Worm (Caenorhabditis elegans) whole organism, L1 larva: Measurements from ENCODE around the gene snpn-1.
A peak's percentile ranks its signal among the peaks of the same experiment; 100 is the strongest.

Experiments
- C16A3.4 ChIP-seq: fragments of 150-350 bp; optimal IDR thresholded peaks from 2 replicates; lab custom pipeline; 2014; ENCODE audit warnings: missing biosample characterization, missing genetic modification characterization
- C34B4.2 ChIP-seq: sonication (generic microtip); optimal IDR thresholded peaks from 2 replicates; lab custom pipeline; 2017; ENCODE audit warnings: mild to moderate bottlenecking, missing genetic modification characterization, missing compliant biosample characterization
- F16B12.6 ChIP-seq: fragments of 150-350 bp; optimal IDR thresholded peaks from 2 replicates; lab custom pipeline; 2014; ENCODE audit warnings: missing biosample characterization, missing genetic modification characterization
- Y116A8C.19 ChIP-seq: sonication (generic microtip); optimal IDR thresholded peaks from 2 replicates; lab custom pipeline; 2016; ENCODE audit warnings: missing compliant biosample characterization, missing genetic modification characterization, borderline replicate concordance
- alr-1 ChIP-seq: fragments of 200-800 bp; sonication (Bioruptor generic); optimal IDR thresholded peaks from 2 replicates; lab custom pipeline; 2018; ENCODE audit warnings: borderline replicate concordance, mild to moderate bottlenecking, missing genetic modification characterization, missing compliant biosample characterization
- aly-2 ChIP-seq: fragments of 150-350 bp; optimal IDR thresholded peaks from 2 replicates; lab custom pipeline; 2014; ENCODE audit warnings: missing biosample characterization, missing genetic modification characterization
- blmp-1 ChIP-seq: fragments of 150-350 bp; optimal IDR thresholded peaks from 2 replicates; lab custom pipeline; 2014; ENCODE audit warnings: missing biosample characterization, missing genetic modification characterization
- ceh-82 ChIP-seq, 3 experiments: fragments of 150-350 bp in 1 of 3; sonication (generic microtip) in 2 of 3; optimal IDR thresholded peaks; 2 replicates each; lab custom pipeline; 2014 to 2017; ENCODE audit warnings: missing biosample characterization in 3 of 3, missing genetic modification characterization in 3 of 3
- ceh-90 ChIP-seq: sonication (generic microtip); optimal IDR thresholded peaks from 2 replicates; lab custom pipeline; 2016; ENCODE audit warnings: missing genetic modification characterization, missing compliant biosample characterization
- ces-1 ChIP-seq: fragments of 150-350 bp; optimal IDR thresholded peaks from 2 replicates; lab custom pipeline; 2014; ENCODE audit warnings: missing biosample characterization, missing genetic modification reagents, missing genetic modification characterization
- efl-1 ChIP-seq, 4 experiments: fragments of 150-350 bp; optimal IDR thresholded peaks in 3 of 4; peaks in 1 of 4; 1 replicate in 1 of 4; 2 replicates in 3 of 4; lab custom pipeline; 2014; ENCODE audit warnings: missing biosample characterization in 2 of 4, missing genetic modification characterization in 2 of 4, missing genetic modification reagents in 2 of 4
- efl-3 ChIP-seq: fragments of 200-800 bp; sonication (Bioruptor generic); optimal IDR thresholded peaks from 2 replicates; lab custom pipeline; 2018; ENCODE audit warnings: mild to moderate bottlenecking, missing genetic modification characterization, missing compliant biosample characterization
- elt-2 ChIP-seq: sonication (generic microtip); optimal IDR thresholded peaks from 2 replicates; lab custom pipeline; 2016; ENCODE audit warnings: missing genetic modification characterization, mild to moderate bottlenecking, inconsistent platforms, missing compliant biosample characterization, missing genetic modification reagents
- fkh-8 ChIP-seq: sonication (generic microtip); optimal IDR thresholded peaks from 2 replicates; lab custom pipeline; 2016; ENCODE audit warnings: mild to moderate bottlenecking, missing genetic modification characterization, missing compliant biosample characterization
- fos-1 ChIP-seq: fragments of 150-350 bp; optimal IDR thresholded peaks from 2 replicates; lab custom pipeline; 2014; ENCODE audit warnings: missing biosample characterization, missing genetic modification characterization
- grh-1 ChIP-seq: fragments of 200-800 bp; sonication (Bioruptor generic); IDR thresholded peaks from 2 replicates; pipeline ENCODE4 v1.3.6; 2022; ENCODE audit warnings: missing genetic modification reagents, missing genetic modification characterization, missing compliant biosample characterization
- hlh-4 ChIP-seq: sonication (generic microtip); optimal IDR thresholded peaks from 2 replicates; lab custom pipeline; 2016; ENCODE audit warnings: mild to moderate bottlenecking, missing genetic modification characterization, missing compliant biosample characterization
- hpl-2 ChIP-seq: fragments of 150-350 bp; optimal IDR thresholded peaks from 2 replicates; lab custom pipeline; 2014; ENCODE audit warnings: missing biosample characterization, missing genetic modification reagents, missing genetic modification characterization
- irx-1 ChIP-seq: sonication (generic microtip); optimal IDR thresholded peaks from 2 replicates; lab custom pipeline; 2016; ENCODE audit warnings: missing genetic modification characterization, missing compliant biosample characterization
- isw-1 ChIP-seq: fragments of 200-800 bp; sonication (Bioruptor generic); IDR thresholded peaks from 2 replicates; pipeline ENCODE4 v1.3.6; 2022; ENCODE audit warnings: missing genetic modification characterization, missing compliant biosample characterization
- lin-14 ChIP-seq: fragments of 200-800 bp; sonication (Bioruptor generic); optimal IDR thresholded peaks from 2 replicates; lab custom pipeline; 2018; ENCODE audit warnings: mild to moderate bottlenecking, missing genetic modification characterization, moderate library complexity, missing compliant biosample characterization
- lin-39 ChIP-seq: fragments of 150-350 bp; optimal IDR thresholded peaks from 2 replicates; lab custom pipeline; 2014; ENCODE audit warnings: missing biosample characterization, missing genetic modification reagents, missing genetic modification characterization
- lir-3 ChIP-seq: sonication (generic microtip); optimal IDR thresholded peaks from 2 replicates; lab custom pipeline; 2016; ENCODE audit warnings: mild to moderate bottlenecking, missing genetic modification characterization, moderate library complexity, missing compliant biosample characterization; ENCODE audit not compliant: poor library complexity
- lsy-2 ChIP-seq, 2 experiments: fragments of 150-350 bp; optimal IDR thresholded peaks; 2 replicates each; lab custom pipeline; 2014; ENCODE audit warnings: missing biosample characterization in 2 of 2, missing genetic modification characterization in 2 of 2
- mab-9 ChIP-seq: fragments of 200-800 bp; sonication (Bioruptor generic); IDR thresholded peaks from 2 replicates; pipeline ENCODE4 v1.3.6; 2022; ENCODE audit warnings: missing genetic modification reagents, missing genetic modification characterization, missing compliant biosample characterization
- mep-1 ChIP-seq: fragments of 150-350 bp; optimal IDR thresholded peaks from 2 replicates; lab custom pipeline; 2014; ENCODE audit warnings: missing biosample characterization, missing genetic modification characterization
- nhr-11 ChIP-seq: fragments of 150-350 bp; optimal IDR thresholded peaks from 2 replicates; lab custom pipeline; 2014; ENCODE audit warnings: missing biosample characterization, missing genetic modification characterization
- nhr-20 ChIP-seq: sonication (generic microtip); optimal IDR thresholded peaks from 2 replicates; lab custom pipeline; 2016; ENCODE audit warnings: mild to moderate bottlenecking, missing genetic modification characterization, missing compliant biosample characterization
- nhr-47 ChIP-seq: sonication (generic microtip); optimal IDR thresholded peaks from 2 replicates; lab custom pipeline; 2016; ENCODE audit warnings: mild to moderate bottlenecking, missing genetic modification characterization, moderate library complexity, missing compliant biosample characterization
- nhr-76 ChIP-seq: sonication (generic microtip); optimal IDR thresholded peaks from 2 replicates; lab custom pipeline; 2017; ENCODE audit warnings: missing biosample characterization, missing genetic modification characterization
- nhr-84 ChIP-seq: sonication (generic microtip); optimal IDR thresholded peaks from 2 replicates; lab custom pipeline; 2017; ENCODE audit warnings: missing biosample characterization, missing genetic modification characterization
- nhr-85 ChIP-seq: sonication (generic microtip); peaks from one replicate; lab custom pipeline; 2016; ENCODE audit warnings: missing genetic modification characterization, inconsistent platforms, missing compliant biosample characterization
- nhr-90 ChIP-seq: sonication (generic microtip); optimal IDR thresholded peaks from 2 replicates; lab custom pipeline; 2016; ENCODE audit warnings: mild to moderate bottlenecking, missing genetic modification characterization, missing compliant biosample characterization; ENCODE audit not compliant: poor library complexity
- rnt-1 ChIP-seq: sonication (generic microtip); optimal IDR thresholded peaks from 2 replicates; lab custom pipeline; 2016; ENCODE audit warnings: mild to moderate bottlenecking, missing genetic modification characterization, moderate library complexity, missing compliant biosample characterization
- snpc-4 ChIP-seq: fragments of 150-350 bp; optimal IDR thresholded peaks from 2 replicates; lab custom pipeline; 2014; ENCODE audit warnings: missing biosample characterization, missing genetic modification characterization
- snu-23 ChIP-seq: sonication (generic microtip); optimal IDR thresholded peaks from 2 replicates; lab custom pipeline; 2016; ENCODE audit warnings: missing genetic modification characterization, missing compliant biosample characterization
- sup-37 ChIP-seq: fragments of 200-800 bp; sonication (Bioruptor generic); optimal IDR thresholded peaks from 2 replicates; lab custom pipeline; 2018; ENCODE audit warnings: mild to moderate bottlenecking, missing genetic modification characterization, missing compliant biosample characterization
- tlp-1 ChIP-seq: fragments of 150-350 bp; optimal IDR thresholded peaks from 2 replicates; lab custom pipeline; 2014; ENCODE audit warnings: missing biosample characterization, missing genetic modification characterization
- unc-98 ChIP-seq: fragments of 200-800 bp; sonication (Bioruptor generic); IDR thresholded peaks from 2 replicates; pipeline ENCODE4 v1.3.6; 2022; ENCODE audit warnings: missing genetic modification characterization, missing compliant biosample characterization
- vab-15 ChIP-seq: sonication (generic microtip); optimal IDR thresholded peaks from 2 replicates; lab custom pipeline; 2017; ENCODE audit warnings: missing genotype, mild to moderate bottlenecking, missing genetic modification characterization, missing compliant biosample characterization
- xbp-1 ChIP-seq: sonication (generic microtip); optimal IDR thresholded peaks from 2 replicates; lab custom pipeline; 2016; ENCODE audit warnings: missing genetic modification characterization, missing compliant biosample characterization
- ztf-4 ChIP-seq: fragments of 150-350 bp; optimal IDR thresholded peaks from 2 replicates; lab custom pipeline; 2014; ENCODE audit warnings: missing biosample characterization, missing genetic modification characterization

The snpn-1 gene

ce11 chrIV:5086243-5086960, 4.4 kb downstream of the snpn-1 start:
- TF ChIP-seq efl-3 (no peak), lsy-2 (tag; optimal IDR thresholded peaks at IDR 0.05; lab: Kevin White, UChicago) (no peak), tlp-1 (tag; lab: Kevin White, UChicago) (no peak), aly-2 (tag; lab: Kevin White, UChicago) (peak; percentile 43), efl-1 (optimal IDR thresholded peaks at IDR 0.05; lab: Kevin White, UChicago) (no peak), efl-1 (GFP tag; optimal IDR thresholded peaks at IDR 0.05 in 1 of 2; lab: Kevin White, UChicago) (peak in 1 of 2 experiments; percentile 80)

ce11 chrIV:5085782-5086181, 5.1 kb downstream of the snpn-1 start:
- no peak for TF ChIP-seq unc-98 (GFP tag; lab: Robert Waterston, UW)
- no peak for TF ChIP-seq alr-1 (tag; lab: Kevin White, UChicago)
- no peak for TF ChIP-seq snpc-4 (tag; lab: Kevin White, UChicago)
- TF ChIP-seq nhr-85 (tag; lab: Kevin White, UChicago): no peak
- no peak for TF ChIP-seq C16A3.4 (tag; lab: Kevin White, UChicago)
- TF ChIP-seq lsy-2 (tag; optimal IDR thresholded peaks at IDR 0.05; lab: Kevin White, UChicago): no peak
- TF ChIP-seq elt-2 (tag; lab: Kevin White, UChicago): no peak
- TF ChIP-seq irx-1 (tag; lab: Kevin White, UChicago): no peak
- no peak for TF ChIP-seq nhr-47 (tag; lab: Kevin White, UChicago)
- no peak for TF ChIP-seq xbp-1
- no peak for TF ChIP-seq mab-9 (GFP tag; lab: Robert Waterston, UW)
- no peak for TF ChIP-seq vab-15 (tag; lab: Kevin White, UChicago)
- no peak for TF ChIP-seq ces-1 (GFP tag; lab: Kevin White, UChicago)

ce11 chrIV:5083832-5084231, 7.0 kb downstream of the snpn-1 start:
- TF ChIP-seq nhr-84 (tag; lab: Kevin White, UChicago): no peak
- no peak for TF ChIP-seq lir-3 (tag; lab: Kevin White, UChicago)
- peak in 1 of 2 experiments; percentile 13 for TF ChIP-seq efl-1 (optimal IDR thresholded peaks at IDR 0.05; lab: Kevin White, UChicago)
- no peak for TF ChIP-seq efl-1 (GFP tag; optimal IDR thresholded peaks at IDR 0.05 in 1 of 2; lab: Kevin White, UChicago)
- TF ChIP-seq nhr-76 (tag; lab: Kevin White, UChicago): no peak
- no peak for TF ChIP-seq sup-37
- TF ChIP-seq, all 84 proteins: peak for 1

ce11 chrIV:5082900-5083530, 7.8 kb downstream of the snpn-1 start, which contains the start of gene pygo-1:
Gene pygo-1, plus strand, starts transcription at chrIV:5083303.
- TF ChIP-seq efl-1 (optimal IDR thresholded peaks at IDR 0.05; lab: Kevin White, UChicago) (no peak), efl-1 (GFP tag; optimal IDR thresholded peaks at IDR 0.05 in 1 of 2; lab: Kevin White, UChicago) (peak in 1 of 2 experiments; percentile 86), F16B12.6 (tag; lab: Kevin White, UChicago) (no peak), grh-1 (GFP tag; lab: Robert Waterston, UW) (no peak), snu-23 (GFP tag; lab: Kevin White, UChicago) (peak; percentile 39), fos-1 (tag; lab: Kevin White, UChicago) (no peak), ztf-4 (no peak), mep-1 (tag; lab: Kevin White, UChicago) (peak; percentile 16), tlp-1 (tag; lab: Kevin White, UChicago) (no peak), ces-1 (GFP tag; lab: Kevin White, UChicago) (no peak), hpl-2 (no peak), rnt-1 (tag; lab: Kevin White, UChicago) (peak; percentile 41), C34B4.2 (tag; lab: Kevin White, UChicago) (no peak), aly-2 (tag; lab: Kevin White, UChicago) (no peak), Y116A8C.19 (no peak), blmp-1 (peak; percentile 93), nhr-85 (tag; lab: Kevin White, UChicago) (peak; percentile 68), lsy-2 (tag; optimal IDR thresholded peaks at IDR 0.05; lab: Kevin White, UChicago) (peak in 1 of 2 experiments; percentile 20), fkh-8 (no peak), hlh-4 (tag; lab: Kevin White, UChicago) (no peak), lin-14 (GFP tag; lab: Kevin White, UChicago) (peak; percentile 24), ceh-90 (tag; lab: Kevin White, UChicago) (no peak), unc-98 (GFP tag; lab: Robert Waterston, UW) (no peak), nhr-20 (tag; lab: Kevin White, UChicago) (no peak), ceh-82 (tag; optimal IDR thresholded peaks at IDR 0.05; lab: Kevin White, UChicago) (no peak), lin-39 (tag; lab: Kevin White, UChicago) (no peak), nhr-47 (tag; lab: Kevin White, UChicago) (no peak), isw-1 (no peak), nhr-11 (tag; lab: Kevin White, UChicago) (no peak), nhr-90 (no peak), C16A3.4 (tag; lab: Kevin White, UChicago) (no peak)
